Fruit fly (Drosophila melanogaster) whole organism: ENCODE measurements around the gene Tie.

Source experiments
- Dll ChIP-seq: fragments of >200 bp; optimal IDR thresholded peaks from 2 replicates; lab custom pipeline; 2017
- pan ChIP-seq: fragments of >200 bp; optimal IDR thresholded peaks from 2 replicates; lab custom pipeline; 2017
- usp ChIP-seq: fragments of >200 bp; optimal IDR thresholded peaks from 2 replicates; lab custom pipeline; 2017; ENCODE audit warnings: missing biosample characterization, missing genetic modification characterization, mixed read lengths

dm6 chr3L:4479938-4480337, 52.0 kb downstream of the Tie start, which contains the start of gene CG7465:
- TF ChIP-seq usp (GFP tag; lab: Kevin White, UChicago) (no peak), Dll (no peak), pan (lab: Kevin White, UChicago) (no peak)
